Worm (Caenorhabditis elegans): ENCODE measurements around the gene let-653.

let-653 gene

DNA sequence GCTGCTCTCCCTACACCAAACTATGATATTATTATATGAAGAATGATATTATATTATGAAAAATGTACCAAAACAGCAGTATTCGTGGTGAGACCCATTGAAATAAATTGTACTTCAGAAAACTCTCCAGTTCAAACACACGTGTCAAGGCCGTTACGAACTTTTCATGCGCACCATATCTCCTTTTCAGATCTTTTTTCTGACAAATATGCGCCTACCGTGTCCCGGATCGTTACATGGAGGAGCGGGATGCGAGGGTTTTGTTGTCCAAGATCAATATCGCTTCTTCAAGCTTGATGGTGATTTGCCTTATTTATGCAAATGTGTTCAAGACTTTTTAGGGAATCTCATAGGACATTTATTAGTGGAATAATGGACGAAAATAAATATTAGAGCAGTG is 18.3 kb downstream of the let-653 start:
- no peak for TF ChIP-seq zip-8 (tag; optimal IDR thresholded peaks at IDR 0.05)
- TF ChIP-seq elt-1 (tag; optimal IDR thresholded peaks at IDR 0.05; ENCODE audit: borderline replicate concordance, insufficient read depth) = peak; percentile 5
- no peak for TF ChIP-seq unc-39 (tag; optimal IDR thresholded peaks at IDR 0.05)

DNA sequence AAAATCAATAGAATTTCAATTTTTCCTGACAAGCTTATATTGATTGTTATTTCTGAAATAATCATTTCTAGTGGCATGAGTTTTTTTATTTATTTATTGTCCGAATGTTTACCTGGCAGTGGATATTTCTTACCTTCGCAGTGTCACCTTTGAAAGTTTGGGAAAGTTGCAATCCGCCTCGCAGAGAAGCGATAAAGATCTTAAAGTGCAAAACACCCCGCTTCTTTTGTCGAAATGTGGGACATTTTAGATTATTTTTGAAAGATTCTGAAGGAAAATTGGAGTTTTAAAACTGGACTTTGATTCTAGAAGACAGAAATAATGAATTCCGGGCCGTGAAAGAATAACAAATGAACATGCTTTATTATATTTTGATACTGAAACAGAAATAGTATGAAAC is 23.3 kb downstream of the let-653 start:
- TF ChIP-seq cnd-1 (tag; optimal IDR thresholded peaks at IDR 0.05) (no peak), ceh-83 (GFP tag; optimal IDR thresholded peaks at IDR 0.05) (no peak), nhr-237 (tag; optimal IDR thresholded peaks at IDR 0.05) (no peak), ham-2 (GFP tag; optimal IDR thresholded peaks at IDR 0.05) (no peak), flh-1 (GFP tag; optimal IDR thresholded peaks at IDR 0.05) (no peak), pha-4 (tag; optimal IDR thresholded peaks at IDR 0.05) (no peak), elt-1 (tag; optimal IDR thresholded peaks at IDR 0.05; ENCODE audit: borderline replicate concordance, insufficient read depth) (no peak), drap-1 (GFP tag; optimal IDR thresholded peaks at IDR 0.05) (no peak), nhr-76 (tag; optimal IDR thresholded peaks at IDR 0.05) (no peak), mls-2 (tag; optimal IDR thresholded peaks at IDR 0.05) (no peak), hlh-1 (tag; optimal IDR thresholded peaks at IDR 0.05) (no peak), ceh-43 (GFP tag; optimal IDR thresholded peaks at IDR 0.05) (no peak), snpc-4 (tag; optimal IDR thresholded peaks at IDR 0.05) (no peak), lin-32 (GFP tag; optimal IDR thresholded peaks at IDR 0.05) (no peak), unc-62 (GFP tag; optimal IDR thresholded peaks at IDR 0.05) (no peak), lsy-2 (tag; optimal IDR thresholded peaks at IDR 0.05) (no peak), elt-3 (tag; optimal IDR thresholded peaks at IDR 0.05) (no peak)

DNA sequence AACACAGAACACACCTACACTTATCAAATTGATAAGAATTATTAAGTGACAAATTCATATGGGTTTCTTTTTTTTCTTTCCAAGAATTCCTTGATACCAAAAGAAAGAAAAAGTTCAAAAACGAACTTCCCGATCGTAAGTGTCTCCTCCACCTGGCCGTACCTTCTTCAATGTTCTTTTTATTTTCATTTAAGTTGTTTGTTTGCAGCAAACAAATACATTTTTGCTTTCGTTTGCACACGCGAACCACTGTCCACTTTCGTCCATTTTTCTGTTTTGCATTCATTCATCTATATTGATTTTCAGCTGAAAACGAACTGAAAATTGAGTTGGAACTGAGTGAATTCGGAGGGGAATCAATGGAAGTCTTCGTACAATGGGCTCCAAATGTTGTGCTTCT is 26.3 kb downstream of the let-653 start, which contains the start of gene VZK822L.2:
TSS of gene VZK822L.2 (plus strand) at position 301 of the 400 bp plus-strand sequence.
- TF ChIP-seq elt-3 (tag; optimal IDR thresholded peaks at IDR 0.05) (no peak), mls-2 (tag; optimal IDR thresholded peaks at IDR 0.05) (no peak), sptf-1 (tag; optimal IDR thresholded peaks at IDR 0.05) (no peak)

DNA sequence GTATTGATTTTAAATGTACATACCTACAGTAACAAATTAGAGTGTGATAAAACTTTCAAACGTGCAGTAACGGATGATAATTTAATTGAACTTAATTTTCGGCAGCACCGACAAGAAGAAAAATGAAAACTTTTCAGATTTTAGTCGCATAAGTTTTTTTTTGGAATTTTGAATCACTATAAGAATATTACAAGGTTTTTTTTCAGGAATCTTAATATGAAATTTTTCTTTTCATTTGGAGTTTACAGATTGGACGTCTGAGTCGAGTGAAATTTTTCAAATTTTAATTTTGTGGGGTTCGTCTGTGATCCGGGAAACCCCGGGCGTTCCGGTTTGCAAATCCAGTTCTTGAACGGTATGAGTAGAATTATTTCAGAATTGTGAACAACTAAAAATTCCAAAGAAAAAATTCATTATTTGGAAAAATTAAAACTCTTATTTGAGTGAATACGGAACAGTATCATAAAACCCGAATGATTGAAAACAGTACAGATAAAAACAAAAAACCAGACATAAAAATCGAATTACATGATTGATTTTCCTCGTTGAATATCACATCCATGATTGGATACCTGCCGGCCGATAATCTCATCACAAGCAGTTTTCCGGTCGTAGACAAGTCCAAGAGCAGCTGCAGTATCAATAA is 28.0 kb downstream of the let-653 start:
- TF ChIP-seq nhr-76 (tag; optimal IDR thresholded peaks at IDR 0.05) (no peak), drap-1 (GFP tag; optimal IDR thresholded peaks at IDR 0.05) (no peak), ceh-83 (GFP tag; optimal IDR thresholded peaks at IDR 0.05) (no peak), mab-5 (tag; optimal IDR thresholded peaks at IDR 0.05) (no peak)

DNA sequence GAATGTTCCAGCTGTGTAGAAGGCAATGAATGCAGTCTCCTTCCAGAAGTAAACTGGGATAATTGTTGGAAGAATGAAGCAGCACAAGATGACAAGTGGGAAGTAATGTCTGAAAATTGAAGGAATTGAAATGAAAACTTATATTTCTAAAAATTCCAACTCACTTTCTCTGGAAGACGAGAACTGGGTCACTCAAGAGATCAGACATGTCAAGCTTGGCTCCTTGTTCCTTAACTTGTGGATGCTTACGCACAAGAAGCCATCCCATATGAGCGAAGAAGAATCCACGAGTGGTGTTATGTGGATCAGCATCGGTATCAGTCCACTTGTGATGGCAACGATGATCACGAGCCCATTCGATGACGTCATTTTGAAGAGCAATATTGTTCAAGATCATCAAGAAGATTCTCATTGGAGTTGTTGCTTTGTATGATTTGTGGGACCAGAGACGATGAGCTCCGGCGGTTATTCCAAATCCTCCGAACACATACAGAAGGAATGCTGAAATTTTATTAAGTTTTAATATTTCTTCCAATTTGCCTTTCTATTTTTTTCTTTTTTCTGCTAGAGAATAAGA is 28.9 kb downstream of the let-653 start:
- TF ChIP-seq nhr-76 (tag; optimal IDR thresholded peaks at IDR 0.05) = no peak
- no peak for TF ChIP-seq cnd-1 (tag; optimal IDR thresholded peaks at IDR 0.05)
- TF ChIP-seq lsy-2 (tag; optimal IDR thresholded peaks at IDR 0.05) = no peak
- TF ChIP-seq drap-1 (GFP tag; optimal IDR thresholded peaks at IDR 0.05) = no peak
- TF ChIP-seq unc-120 (tag; optimal IDR thresholded peaks at IDR 0.05; ENCODE audit: poor library complexity, severe bottlenecking) = no peak
- TF ChIP-seq ztf-11 (tag; optimal IDR thresholded peaks at IDR 0.05) = no peak
- TF ChIP-seq flh-1 (GFP tag; optimal IDR thresholded peaks at IDR 0.05) = no peak
- no peak for TF ChIP-seq ces-1 (GFP tag; optimal IDR thresholded peaks at IDR 0.05)
- TF ChIP-seq elt-3 (tag; optimal IDR thresholded peaks at IDR 0.05) = no peak
- TF ChIP-seq mls-2 (tag; optimal IDR thresholded peaks at IDR 0.05) = no peak
- no peak for TF ChIP-seq nhr-12 (tag; optimal IDR thresholded peaks at IDR 0.05)
- TF ChIP-seq unc-39 (tag; optimal IDR thresholded peaks at IDR 0.05) = no peak
- no peak for TF ChIP-seq sptf-1 (tag; optimal IDR thresholded peaks at IDR 0.05)
- no peak for TF ChIP-seq snpc-4 (tag; optimal IDR thresholded peaks at IDR 0.05)
- no peak for TF ChIP-seq bed-3 (GFP tag; optimal IDR thresholded peaks at IDR 0.05)
- TF ChIP-seq unc-62 (GFP tag; optimal IDR thresholded peaks at IDR 0.05) = no peak

DNA sequence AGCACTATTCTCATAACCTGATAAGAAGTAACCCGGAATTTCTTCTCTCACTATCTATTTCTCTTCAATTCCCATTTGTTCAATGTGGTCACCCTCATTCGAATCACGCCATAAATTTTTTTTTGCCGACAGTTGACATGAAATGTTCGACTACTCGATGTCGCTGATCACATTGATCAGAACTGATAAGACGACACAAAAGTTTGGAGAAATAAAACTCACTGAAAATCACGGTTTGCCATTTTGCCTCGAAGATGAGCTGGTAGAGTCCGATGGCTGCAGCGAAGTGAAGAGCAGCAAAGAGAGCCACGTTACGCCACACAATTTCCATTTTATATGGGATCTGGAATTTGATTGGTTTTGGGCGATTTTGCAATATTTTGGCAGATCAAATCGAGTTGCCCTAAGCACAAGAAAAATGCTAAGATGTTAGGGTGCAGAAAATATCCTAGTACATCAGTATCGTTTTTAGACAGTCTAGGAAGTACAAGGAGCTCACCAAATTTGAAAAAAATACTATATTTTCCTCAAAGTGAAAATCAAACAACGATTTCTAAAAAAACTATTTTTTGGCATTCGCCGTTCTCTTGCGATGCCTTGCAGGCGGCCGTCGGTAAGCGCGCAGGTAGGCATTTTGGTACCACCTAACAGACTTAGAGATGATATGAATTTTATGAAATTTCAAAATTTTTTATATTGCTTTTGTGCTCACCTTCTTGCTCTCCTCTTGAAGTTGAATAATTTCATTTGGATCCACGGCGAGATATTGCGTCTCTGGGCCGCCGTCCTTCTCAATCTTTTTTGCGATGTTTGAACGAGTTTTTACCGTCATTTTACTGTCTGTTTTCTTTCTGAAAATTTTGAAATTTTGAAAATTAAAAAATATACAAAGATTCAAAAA is 29.7 kb downstream of the let-653 start, which contains the start of gene fat-6:
TSS of gene fat-6 (minus strand) at position 851 of the 901 bp plus-strand sequence.
- no peak for TF ChIP-seq nhr-76 (tag; optimal IDR thresholded peaks at IDR 0.05)
- TF ChIP-seq snpc-4 (tag; optimal IDR thresholded peaks at IDR 0.05) = no peak
